Fruit fly (Drosophila melanogaster): Measurements from ENCODE around the gene CG10646.
A peak's percentile ranks its signal among the peaks of the same experiment; 100 is the strongest.

CG10646 gene

dm6 chr3L:12456916-12457662, 46.6 kb downstream of the CG10646 start (continued):
- peak in 1 of 3 experiments; percentile 97 for TF ChIP-seq lola (GFP tag; optimal IDR thresholded peaks at IDR 0.05)
- peak; percentile 79 for TF ChIP-seq Xbp1 (GFP tag; optimal IDR thresholded peaks at IDR 0.05)
- peak; percentile 72 for TF ChIP-seq Hsf (GFP tag; optimal IDR thresholded peaks at IDR 0.05)
- peak; percentile 54 for TF ChIP-seq CG17802 (tag; optimal IDR thresholded peaks at IDR 0.05)
- TF ChIP-seq chn (GFP tag; optimal IDR thresholded peaks at IDR 0.05), result peak; percentile 29
- TF ChIP-seq CG4707 (GFP tag; optimal IDR thresholded peaks at IDR 0.05), result peak; percentile 47
- peak; percentile 42 for TF ChIP-seq caup (GFP tag; optimal IDR thresholded peaks at IDR 0.05; ENCODE audit: severe bottlenecking)
- peak; percentile 88 for TF ChIP-seq nerfin-1 (tag; optimal IDR thresholded peaks at IDR 0.05)
- TF ChIP-seq Tbp (GFP tag; optimal IDR thresholded peaks at IDR 0.05), result no peak
- TF ChIP-seq Hey (tag; optimal IDR thresholded peaks at IDR 0.05), result no peak
- peak; percentile 36 for TF ChIP-seq Side (GFP tag; optimal IDR thresholded peaks at IDR 0.05)
- 0 out of 2 replicates have a peak, but pooled peaks have one; percentile 53 for TF ChIP-seq CG1024 (GFP tag; IDR thresholded peaks at IDR 0.05)
- TF ChIP-seq pros (GFP tag; optimal IDR thresholded peaks at IDR 0.05), result no peak
- TF ChIP-seq jing (GFP tag; optimal IDR thresholded peaks at IDR 0.05), result peak; percentile 45
- peak; percentile 62 for TF ChIP-seq ind (GFP tag; optimal IDR thresholded peaks at IDR 0.05)
- TF ChIP-seq CkIIα-i1 (GFP tag; IDR thresholded peaks at IDR 0.05), result no peak
- TF ChIP-seq Mes4 (GFP tag; optimal IDR thresholded peaks at IDR 0.05), result peak; percentile 39
- TF ChIP-seq Fer1 (GFP tag; optimal IDR thresholded peaks at IDR 0.05), result no peak
- peak; percentile 72 for TF ChIP-seq Ptx1 (GFP tag; IDR thresholded peaks at IDR 0.05)
- peak; percentile 89 for TF ChIP-seq CG13424 (tag; optimal IDR thresholded peaks at IDR 0.05)
- TF ChIP-seq CG12155 (GFP tag; optimal IDR thresholded peaks at IDR 0.05), result peak; percentile 60
- TF ChIP-seq tap (tag; optimal IDR thresholded peaks at IDR 0.05), result peak; percentile 71
- peak; percentile 26 for TF ChIP-seq Hmx (GFP tag; optimal IDR thresholded peaks at IDR 0.05)
- TF ChIP-seq tll (GFP tag; optimal IDR thresholded peaks at IDR 0.05), result peak in 1 of 2 experiments; percentile 8
- TF ChIP-seq emc (GFP tag; optimal IDR thresholded peaks at IDR 0.05), result no peak
- peak; percentile 88 for TF ChIP-seq CG7839 (tag; optimal IDR thresholded peaks at IDR 0.05)
- no peak for TF ChIP-seq ERR (GFP tag; optimal IDR thresholded peaks at IDR 0.05)
- TF ChIP-seq ase (GFP tag; IDR thresholded peaks at IDR 0.05), result peak; percentile 24; the same call in 1 of the 3 replicates
- peak; percentile 86 for TF ChIP-seq CG30403 (GFP tag; optimal IDR thresholded peaks at IDR 0.05)
- TF ChIP-seq fd102C (GFP tag; optimal IDR thresholded peaks at IDR 0.05), result no peak
- TF ChIP-seq cwo (GFP tag; optimal IDR thresholded peaks at IDR 0.05), result peak; percentile 42
- TF ChIP-seq sens-2 (GFP tag; IDR thresholded peaks at IDR 0.05), result peak; percentile 36; the same call in 1 of the 2 replicates
- no peak for TF ChIP-seq inv (GFP tag; IDR thresholded peaks at IDR 0.05; ENCODE audit: partially characterized antibody)
- no peak; the same call in 1 of the 2 replicates for TF ChIP-seq CG13287 (GFP tag; IDR thresholded peaks at IDR 0.05; ENCODE audit: partially characterized antibody)
- TF ChIP-seq jumu (GFP tag; optimal IDR thresholded peaks at IDR 0.05), result no peak
- TF ChIP-seq sqz (GFP tag; optimal IDR thresholded peaks at IDR 0.05), result peak; percentile 84
- TF ChIP-seq Asciz (GFP tag; optimal IDR thresholded peaks at IDR 0.05), result peak; percentile 85
- no peak for TF ChIP-seq her (GFP tag; optimal IDR thresholded peaks at IDR 0.05)
- TF ChIP-seq br (optimal IDR thresholded peaks at IDR 0.05), result no peak
- TF ChIP-seq Dp (GFP tag; optimal IDR thresholded peaks at IDR 0.05), result no peak
- TF ChIP-seq az2 (GFP tag; optimal IDR thresholded peaks at IDR 0.05), result peak; percentile 81
- TF ChIP-seq Chrac-16 (GFP tag; optimal IDR thresholded peaks at IDR 0.05), result peak; percentile 82
- no peak for TF ChIP-seq insv (GFP tag; optimal IDR thresholded peaks at IDR 0.05)
- no peak for TF ChIP-seq Rfx (GFP tag; IDR thresholded peaks at IDR 0.05)
- TF ChIP-seq ATbp (GFP tag; optimal IDR thresholded peaks at IDR 0.05), result peak; percentile 64
- TF ChIP-seq org-1 (GFP tag; optimal IDR thresholded peaks at IDR 0.05), result peak; percentile 71
- TF ChIP-seq CG4360 (GFP tag; IDR thresholded peaks at IDR 0.05), result 0 out of 2 replicates have a peak, but pooled peaks have one; percentile 6
- TF ChIP-seq unpg (GFP tag; optimal IDR thresholded peaks at IDR 0.05), result peak; percentile 84
- TF ChIP-seq tgo (GFP tag; IDR thresholded peaks at IDR 0.05), result peak; percentile 70
